Fruit fly (Drosophila melanogaster): ENCODE measurements around the gene Naa30B.
A peak's percentile ranks its signal among the peaks of the same experiment; 100 is the strongest.

Gene Naa30B

dm6 chr3L:1457998-1458728 is 13.7 kb downstream of the Naa30B start:
- no peak for TF ChIP-seq klu (GFP tag; IDR thresholded peaks at IDR 0.05)
- TF ChIP-seq HLHmδ (GFP tag; optimal IDR thresholded peaks at IDR 0.05): no peak
- TF ChIP-seq ash1 (GFP tag; optimal IDR thresholded peaks at IDR 0.05): no peak
- no peak for TF ChIP-seq CG18619 (GFP tag; optimal IDR thresholded peaks at IDR 0.05)
- TF ChIP-seq D (optimal IDR thresholded peaks at IDR 0.05): no peak
- no peak for TF ChIP-seq D (GFP tag; optimal IDR thresholded peaks at IDR 0.05)
- no peak for TF ChIP-seq CG15011 (GFP tag; optimal IDR thresholded peaks at IDR 0.05)
- no peak for TF ChIP-seq her (GFP tag; optimal IDR thresholded peaks at IDR 0.05)
- TF ChIP-seq lbe (GFP tag; optimal IDR thresholded peaks at IDR 0.05): peak; percentile 34
- no peak for TF ChIP-seq CG42726 (GFP tag; IDR thresholded peaks at IDR 0.05; ENCODE audit: partially characterized antibody)
- peak; percentile 6 for TF ChIP-seq Deaf1 (tag; optimal IDR thresholded peaks at IDR 0.05)
- TF ChIP-seq CG7357 (GFP tag; IDR thresholded peaks at IDR 0.05): no peak
- no peak for TF ChIP-seq mam (GFP tag; optimal IDR thresholded peaks at IDR 0.05)
- TF ChIP-seq oc (tag; optimal IDR thresholded peaks at IDR 0.05): no peak
- no peak for TF ChIP-seq Hey (tag; optimal IDR thresholded peaks at IDR 0.05)
- no peak for TF ChIP-seq emc (GFP tag; optimal IDR thresholded peaks at IDR 0.05)
- no peak for TF ChIP-seq Ets65A (GFP tag)
- TF ChIP-seq CG9817 (tag; optimal IDR thresholded peaks at IDR 0.05): no peak
- no peak for TF ChIP-seq kay (GFP tag; optimal IDR thresholded peaks at IDR 0.05)
- TF ChIP-seq YL-1 (GFP tag; optimal IDR thresholded peaks at IDR 0.05): no peak
- no peak for TF ChIP-seq dati (GFP tag; IDR thresholded peaks at IDR 0.05)
- no peak for TF ChIP-seq CG14860 (GFP tag; IDR thresholded peaks at IDR 0.05; ENCODE audit: partially characterized antibody)
- TF ChIP-seq crol (GFP tag; IDR thresholded peaks at IDR 0.05): peak; percentile 82
- no peak for TF ChIP-seq CG8478 (optimal IDR thresholded peaks at IDR 0.05)
- TF ChIP-seq CG7839 (tag; optimal IDR thresholded peaks at IDR 0.05): no peak

dm6 chr3L:1457281-1457680 is 14.6 kb downstream of the Naa30B start:
- 0 out of 2 replicates have a peak, but pooled peaks have one; percentile 18 for TF ChIP-seq CG8765 (GFP tag; IDR thresholded peaks at IDR 0.05)
- TF ChIP-seq cwo (GFP tag; optimal IDR thresholded peaks at IDR 0.05): no peak

dm6 chr3L:1450940-1451339 is 20.9 kb downstream of the Naa30B start:
- TF ChIP-seq Drgx (GFP tag; IDR thresholded peaks at IDR 0.05) (0 out of 2 replicates have a peak, but pooled peaks have one; percentile 28), D19B (GFP tag; optimal IDR thresholded peaks at IDR 0.05) (no peak), Vsx1 (GFP tag; optimal IDR thresholded peaks at IDR 0.05) (no peak), Adf1 (GFP tag; IDR thresholded peaks at IDR 0.05) (no peak), ara (GFP tag; IDR thresholded peaks at IDR 0.05) (0 out of 2 replicates have a peak, but pooled peaks have one; percentile 9), Fer3 (tag; optimal IDR thresholded peaks at IDR 0.05) (no peak), CG14860 (GFP tag; IDR thresholded peaks at IDR 0.05; ENCODE audit: partially characterized antibody) (no peak), CG16863 (GFP tag; optimal IDR thresholded peaks at IDR 0.05) (no peak), prd (optimal IDR thresholded peaks at IDR 0.05) (no peak), prd (GFP tag; IDR thresholded peaks at IDR 0.05) (peak; percentile 18; the same call in 1 of the 3 replicates)

Data from whole organism, embryonic.